Fruit fly (Drosophila melanogaster) whole organism, adult: Measurements from ENCODE around the gene IP3K2.

Experiments
- CG12768 ChIP-seq: fragments of 200-800 bp; sonication (Bioruptor generic); optimal IDR thresholded peaks from 2 replicates; lab custom pipeline; 2017; ENCODE audit warnings: missing biosample characterization, missing genetic modification characterization, mild to moderate bottlenecking, moderate library complexity, missing genetic modification reagents
- CG14711 ChIP-seq: fragments of 200-800 bp; sonication (Bioruptor generic); optimal IDR thresholded peaks from 2 replicates; lab custom pipeline; 2018; ENCODE audit warnings: missing biosample characterization, mild to moderate bottlenecking, missing genetic modification characterization, moderate library complexity
- CG1620 ChIP-seq: fragments of 200-800 bp; sonication (Bioruptor generic); optimal IDR thresholded peaks from 2 replicates; lab custom pipeline; 2016; ENCODE audit warnings: missing biosample characterization, missing genetic modification characterization
- CG5204 ChIP-seq: fragments of 200-800 bp; sonication (Bioruptor generic); optimal IDR thresholded peaks from 2 replicates; lab custom pipeline; 2016; ENCODE audit warnings: missing biosample characterization, missing genetic modification characterization
- CG7101 ChIP-seq: fragments of 200-800 bp; sonication (Bioruptor generic); optimal IDR thresholded peaks from 2 replicates; lab custom pipeline; 2018; ENCODE audit warnings: missing biosample characterization, mild to moderate bottlenecking, missing genetic modification characterization, moderate library complexity
- Clk ChIP-seq: fragments of 200-800 bp; sonication (Bioruptor generic); optimal IDR thresholded peaks from 2 replicates; lab custom pipeline; 2017; ENCODE audit warnings: missing biosample characterization, missing genetic modification characterization
- Mnt ChIP-seq: fragments of 200-800 bp; sonication (Bioruptor generic); optimal IDR thresholded peaks from 2 replicates; lab custom pipeline; 2016; ENCODE audit warnings: missing biosample characterization, mild to moderate bottlenecking, missing genetic modification characterization
- bab1 ChIP-seq: fragments of 200-800 bp; sonication (Bioruptor generic); optimal IDR thresholded peaks from 3 replicates; lab custom pipeline; 2019; ENCODE audit warnings: missing biosample characterization, mild to moderate bottlenecking, missing genetic modification characterization, moderate library complexity
- cnc ChIP-seq, 2 experiments: fragments of >200 bp; optimal IDR thresholded peaks; 2 replicates each; lab custom pipeline; 2017
- kay ChIP-seq: fragments of 200-800 bp; sonication (Bioruptor generic); peaks from one replicate; lab custom pipeline; 2016; ENCODE audit warnings: missing biosample characterization, missing genetic modification characterization, borderline replicate concordance
- ovo ChIP-seq: fragments of 200-800 bp; sonication (Bioruptor generic); optimal IDR thresholded peaks from 2 replicates; lab custom pipeline; 2016; ENCODE audit warnings: missing biosample characterization, missing genetic modification characterization

- TF ChIP-seq kay (GFP tag; lab: Kevin White, UChicago) (peak; percentile 19), CG7101 (tag; lab: Kevin White, UChicago) (no peak), CG12768 (GFP tag; lab: Kevin White, UChicago) (no peak), CG5204 (GFP tag; lab: Kevin White, UChicago) (no peak), cnc (optimal IDR thresholded peaks at IDR 0.05; lab: Kevin White, UChicago) (no peak), ovo (GFP tag; lab: Kevin White, UChicago) (no peak), Mnt (GFP tag; lab: Kevin White, UChicago) (no peak), bab1 (no peak), Clk (GFP tag; lab: Kevin White, UChicago) (no peak), CG14711 (tag; lab: Kevin White, UChicago) (no peak), CG1620 (no peak)
Observed at dm6 chrX:13370306-13370705, 66.9 kb downstream of the IP3K2 start, which contains the start of gene CG1640.
